Worm (Caenorhabditis elegans) whole organism, young adult: Measurements from ENCODE around the gene T11F8.5.

Experiments used
- ama-1 ChIP-seq, 3 experiments: fragments of 150-350 bp in 1 of 3; sonication (generic microtip) in 2 of 3; optimal IDR thresholded peaks; 2 replicates each; lab custom pipeline; 2014 to 2018; ENCODE audit warnings: missing biosample characterization in 2 of 3, missing genetic modification characterization in 2 of 3, missing genetic modification reagents in 2 of 3
- ets-4 ChIP-seq: fragments of 200-800 bp; sonication (Bioruptor generic); optimal IDR thresholded peaks from 2 replicates; lab custom pipeline; 2018; ENCODE audit warnings: mild to moderate bottlenecking, missing genetic modification characterization, missing compliant biosample characterization
- nfya-2 ChIP-seq: fragments of 200-800 bp; sonication (Bioruptor generic); IDR thresholded peaks from 2 replicates; pipeline ENCODE4 v1.3.6; 2022; ENCODE audit warnings: missing genetic modification reagents, missing genetic modification characterization, missing compliant biosample characterization
- nhr-179 ChIP-seq: sonication (generic microtip); optimal IDR thresholded peaks from 2 replicates; lab custom pipeline; 2016; ENCODE audit warnings: mild to moderate bottlenecking, missing genetic modification characterization, missing compliant biosample characterization
- snpc-4 ChIP-seq, 5 experiments: fragments of 150-350 bp in 1 of 5; sonication (generic microtip) in 4 of 5; optimal IDR thresholded peaks; 2 replicates each; lab custom pipeline; 2014 to 2018; ENCODE audit warnings: missing genetic modification characterization in 5 of 5, missing biosample characterization in 3 of 5, antibody characterized with exemption in 2 of 5, mild to moderate bottlenecking in 2 of 5, missing compliant biosample characterization in 2 of 5, missing genotype in 2 of 5, moderate library complexity in 2 of 5, missing genetic modification reagents in 1 of 5
- ztf-18 ChIP-seq: sonication (generic microtip); optimal IDR thresholded peaks from 2 replicates; lab custom pipeline; 2016; ENCODE audit warnings: missing genotype, mild to moderate bottlenecking, missing genetic modification characterization, missing compliant biosample characterization
- ztf-3 ChIP-seq: fragments of 200-800 bp; sonication (Bioruptor generic); optimal IDR thresholded peaks from 2 replicates; lab custom pipeline; 2018; ENCODE audit warnings: mild to moderate bottlenecking, missing genetic modification characterization, missing compliant biosample characterization
- ztf-6 ChIP-seq: fragments of 200-800 bp; sonication (Bioruptor generic); IDR thresholded peaks from 2 replicates; pipeline ENCODE4 v1.3.6; 2022; ENCODE audit warnings: missing genetic modification reagents, missing genetic modification characterization, missing compliant biosample characterization

- TF ChIP-seq ets-4 (GFP tag; lab: Kevin White, UChicago) = no peak
- TF ChIP-seq ztf-3 (GFP tag; lab: Kevin White, UChicago) = no peak
- no peak for TF ChIP-seq ztf-6 (GFP tag; lab: Robert Waterston, UW)
- TF ChIP-seq ama-1 (optimal IDR thresholded peaks at IDR 0.05; lab: Kevin White, UChicago) = no peak
- TF ChIP-seq ama-1 (GFP tag; optimal IDR thresholded peaks at IDR 0.05; lab: Kevin White, UChicago) = no peak
- TF ChIP-seq snpc-4 (GFP tag; optimal IDR thresholded peaks at IDR 0.05; lab: Kevin White, UChicago) = no peak
- TF ChIP-seq snpc-4 (tag; optimal IDR thresholded peaks at IDR 0.05; lab: Kevin White, UChicago) = no peak
- TF ChIP-seq nfya-2 (GFP tag; lab: Robert Waterston, UW) = no peak
- no peak for TF ChIP-seq nhr-179
- no peak for TF ChIP-seq ztf-18
Observed at ce11 chrIV:5438705-5439104, 44.1 kb upstream of the T11F8.5 start, which contains the start of gene mgl-3.
